Worm (Caenorhabditis elegans) whole organism, young adult: ENCODE data around the gene R04B5.7.

Experiments
- B0019.2 ChIP-seq: fragments of 200-800 bp; sonication (Bioruptor generic); conservative IDR thresholded peaks from 2 replicates; pipeline ENCODE4 v1.3.6; 2022; ENCODE audit warnings: missing genetic modification reagents, missing genetic modification characterization, missing compliant biosample characterization
- B0035.1 ChIP-seq: sonication (generic microtip); optimal IDR thresholded peaks from 2 replicates; lab custom pipeline; 2016; ENCODE audit warnings: missing genetic modification characterization, mild to moderate bottlenecking, missing compliant biosample characterization, missing genotype, missing genetic modification reagents
- B0336.3 ChIP-seq: fragments of 200-800 bp; sonication (Bioruptor generic); IDR thresholded peaks from 2 replicates; pipeline ENCODE4 v1.3.6; 2022; ENCODE audit warnings: missing genetic modification characterization, missing compliant biosample characterization
- F37B4.10 ChIP-seq: fragments of 200-800 bp; sonication (Bioruptor generic); IDR thresholded peaks from 2 replicates; pipeline ENCODE4 v1.3.6; 2022; ENCODE audit warnings: missing genetic modification characterization, missing compliant biosample characterization
- F52B5.7 ChIP-seq: sonication (generic microtip); optimal IDR thresholded peaks from 2 replicates; lab custom pipeline; 2016; ENCODE audit warnings: mild to moderate bottlenecking, missing genetic modification characterization, missing compliant biosample characterization
- K12H6.12 ChIP-seq: fragments of 200-800 bp; sonication (Bioruptor generic); optimal IDR thresholded peaks from 2 replicates; lab custom pipeline; 2018; ENCODE audit warnings: mild to moderate bottlenecking, missing genetic modification characterization, missing compliant biosample characterization
- T07F8.4 ChIP-seq: sonication (generic microtip); optimal IDR thresholded peaks from 2 replicates; lab custom pipeline; 2016; ENCODE audit warnings: mild to moderate bottlenecking, missing genetic modification characterization, moderate library complexity, missing compliant biosample characterization
- Y53F4B.3 ChIP-seq: fragments of 200-800 bp; sonication (Bioruptor generic); IDR thresholded peaks from 2 replicates; pipeline ENCODE4 v1.3.6; 2022; ENCODE audit warnings: missing genetic modification reagents, missing genetic modification characterization, missing compliant biosample characterization
- Y56A3A.18 ChIP-seq: fragments of 200-800 bp; sonication (Bioruptor generic); IDR thresholded peaks from 2 replicates; pipeline ENCODE4 v1.3.6; 2022; ENCODE audit warnings: missing genetic modification reagents, missing genetic modification characterization, missing compliant biosample characterization
- Y95B8A.8 ChIP-seq: fragments of 200-800 bp; sonication (Bioruptor generic); IDR thresholded peaks from 2 replicates; pipeline ENCODE4 v1.3.6; 2022; ENCODE audit warnings: missing genetic modification reagents, missing genetic modification characterization, missing compliant biosample characterization
- ZK185.1 ChIP-seq: sonication (generic microtip); optimal IDR thresholded peaks from 2 replicates; lab custom pipeline; 2016; ENCODE audit warnings: mild to moderate bottlenecking, missing genetic modification characterization, missing compliant biosample characterization; ENCODE audit not compliant: poor library complexity, severe bottlenecking
- aptf-2 ChIP-seq: fragments of 200-800 bp; sonication (Bioruptor generic); conservative IDR thresholded peaks from 2 replicates; pipeline ENCODE4 v1.3.6; 2022; ENCODE audit warnings: missing genetic modification reagents, missing genetic modification characterization, missing compliant biosample characterization
- atf-7 ChIP-seq: sonication (generic microtip); optimal IDR thresholded peaks from 2 replicates; lab custom pipeline; 2017; ENCODE audit warnings: mild to moderate bottlenecking, missing genetic modification characterization, missing compliant biosample characterization
- bed-1 ChIP-seq: fragments of 200-800 bp; sonication (Bioruptor generic); IDR thresholded peaks from 2 replicates; pipeline ENCODE4 v1.3.6; 2022; ENCODE audit warnings: missing genetic modification reagents, missing genetic modification characterization, missing compliant biosample characterization
- ceh-27 ChIP-seq: fragments of 200-800 bp; sonication (Bioruptor generic); optimal IDR thresholded peaks from 2 replicates; lab custom pipeline; 2018; ENCODE audit warnings: mild to moderate bottlenecking, missing genetic modification characterization, moderate library complexity, missing compliant biosample characterization
- ceh-40 ChIP-seq: fragments of 200-800 bp; sonication (Bioruptor generic); IDR thresholded peaks from 2 replicates; pipeline ENCODE4 v1.3.6; 2022; ENCODE audit warnings: missing genetic modification characterization, missing compliant biosample characterization
- ceh-91 ChIP-seq: fragments of 200-800 bp; sonication (Bioruptor generic); IDR thresholded peaks from 2 replicates; pipeline ENCODE4 v1.3.6; 2022; ENCODE audit warnings: missing genetic modification reagents, missing genetic modification characterization, missing compliant biosample characterization
- die-1 ChIP-seq: sonication (generic microtip); optimal IDR thresholded peaks from 2 replicates; lab custom pipeline; 2016; ENCODE audit warnings: missing genotype, mild to moderate bottlenecking, missing genetic modification characterization, missing compliant biosample characterization
- dox-1 ChIP-seq: fragments of 200-800 bp; sonication (Bioruptor generic); IDR thresholded peaks from 2 replicates; pipeline ENCODE4 v1.3.6; 2022; ENCODE audit warnings: missing genetic modification reagents, missing genetic modification characterization, missing compliant biosample characterization
- efl-1 ChIP-seq: fragments of 150-350 bp; optimal IDR thresholded peaks from 2 replicates; lab custom pipeline; 2014; ENCODE audit warnings: missing biosample characterization, missing genetic modification reagents, missing genetic modification characterization
- egl-18 ChIP-seq: fragments of 200-800 bp; sonication (Bioruptor generic); IDR thresholded peaks from 2 replicates; pipeline ENCODE4 v1.3.6; 2022; ENCODE audit warnings: missing genetic modification reagents, missing genetic modification characterization, missing compliant biosample characterization
- ekl-4 ChIP-seq: fragments of 200-800 bp; sonication (Bioruptor generic); IDR thresholded peaks from 2 replicates; pipeline ENCODE4 v1.3.6; 2022; ENCODE audit warnings: missing genetic modification reagents, missing genetic modification characterization, missing compliant biosample characterization
- fkh-3 ChIP-seq: sonication (generic microtip); optimal IDR thresholded peaks from 2 replicates; lab custom pipeline; 2016; ENCODE audit warnings: mild to moderate bottlenecking, missing genetic modification characterization, missing compliant biosample characterization
- gei-17 ChIP-seq: fragments of 200-800 bp; sonication (Bioruptor generic); optimal IDR thresholded peaks from 2 replicates; lab custom pipeline; 2018; ENCODE audit warnings: mild to moderate bottlenecking, missing genetic modification characterization, missing compliant biosample characterization
- hlh-12 ChIP-seq: sonication (generic microtip); optimal IDR thresholded peaks from 2 replicates; lab custom pipeline; 2016; ENCODE audit warnings: missing genetic modification characterization, missing compliant biosample characterization
- hmg-20 ChIP-seq: fragments of 200-800 bp; sonication (Bioruptor generic); IDR thresholded peaks from 2 replicates; pipeline ENCODE4 v1.3.6; 2022; ENCODE audit warnings: missing genetic modification reagents, missing genetic modification characterization, missing compliant biosample characterization
- lsl-1 ChIP-seq: fragments of 200-800 bp; sonication (Bioruptor generic); optimal IDR thresholded peaks from 2 replicates; lab custom pipeline; 2018; ENCODE audit warnings: mild to moderate bottlenecking, missing genetic modification characterization, moderate library complexity, missing compliant biosample characterization
- madf-3 ChIP-seq: fragments of 200-800 bp; sonication (Bioruptor generic); IDR thresholded peaks from 2 replicates; pipeline ENCODE4 v1.3.6; 2022; ENCODE audit warnings: missing genetic modification reagents, missing genetic modification characterization, missing compliant biosample characterization
- madf-6 ChIP-seq: fragments of 200-800 bp; sonication (Bioruptor generic); IDR thresholded peaks from 2 replicates; pipeline ENCODE4 v1.3.6; 2022; ENCODE audit warnings: missing genetic modification reagents, missing genetic modification characterization, missing compliant biosample characterization
- mcd-1 ChIP-seq: fragments of 200-800 bp; sonication (Bioruptor generic); IDR thresholded peaks from 2 replicates; pipeline ENCODE4 v1.3.6; 2022; ENCODE audit warnings: missing genetic modification reagents, missing genetic modification characterization, missing compliant biosample characterization
- nhr-27 ChIP-seq: fragments of 200-800 bp; sonication (Bioruptor generic); optimal IDR thresholded peaks from 2 replicates; lab custom pipeline; 2018; ENCODE audit warnings: mild to moderate bottlenecking, missing genetic modification characterization, moderate library complexity, missing compliant biosample characterization
- nhr-80 ChIP-seq: sonication (generic microtip); optimal IDR thresholded peaks from 2 replicates; lab custom pipeline; 2016; ENCODE audit warnings: missing genetic modification characterization, missing compliant biosample characterization
- pbrm-1 ChIP-seq: fragments of 200-800 bp; sonication (Bioruptor generic); IDR thresholded peaks from 2 replicates; pipeline ENCODE4 v1.3.6; 2022; ENCODE audit warnings: missing genetic modification reagents, missing genetic modification characterization, missing compliant biosample characterization
- rpc-1 ChIP-seq, 2 experiments: fragments of 150-350 bp in 1 of 2; sonication (generic microtip) in 1 of 2; optimal IDR thresholded peaks; 2 replicates each; lab custom pipeline; 2014 to 2018; ENCODE audit warnings: missing biosample characterization in 1 of 2, missing genetic modification characterization in 1 of 2, missing genetic modification reagents in 1 of 2, missing genotype in 1 of 2
- sea-2 ChIP-seq: fragments of 200-800 bp; sonication (Bioruptor generic); IDR thresholded peaks from 2 replicates; pipeline ENCODE4 v1.3.6; 2022; ENCODE audit warnings: missing genetic modification characterization, missing compliant biosample characterization
- snpc-1.3 ChIP-seq: sonication (generic microtip); optimal IDR thresholded peaks from 2 replicates; lab custom pipeline; 2017; ENCODE audit warnings: missing genetic modification characterization, mild to moderate bottlenecking, missing compliant biosample characterization, antibody characterized with exemption, moderate library complexity, missing genotype, missing genetic modification reagents; ENCODE audit not compliant: insufficient read depth
- sptf-2 ChIP-seq: fragments of 200-800 bp; sonication (Bioruptor generic); optimal IDR thresholded peaks from 2 replicates; lab custom pipeline; 2018; ENCODE audit warnings: mild to moderate bottlenecking, missing genetic modification characterization, missing compliant biosample characterization
- tbp1 ChIP-seq: fragments of 200-800 bp; sonication (Bioruptor generic); optimal IDR thresholded peaks from 2 replicates; lab custom pipeline; 2018; ENCODE audit warnings: mild to moderate bottlenecking, missing genetic modification characterization, missing compliant biosample characterization
- unc-130 ChIP-seq: sonication (generic microtip); optimal IDR thresholded peaks from 2 replicates; lab custom pipeline; 2016; ENCODE audit warnings: missing genetic modification reagents, missing genetic modification characterization, missing compliant biosample characterization
- unc-62 ChIP-seq: fragments of 150-350 bp; optimal IDR thresholded peaks from 2 replicates; lab custom pipeline; 2014; ENCODE audit warnings: missing biosample characterization, missing genetic modification reagents, missing genetic modification characterization
- xnd-1 ChIP-seq: sonication (generic microtip); optimal IDR thresholded peaks from 2 replicates; lab custom pipeline; 2016; ENCODE audit warnings: missing genotype, missing genetic modification reagents, missing genetic modification characterization, missing compliant biosample characterization
- zim-3 ChIP-seq: sonication (generic microtip); optimal IDR thresholded peaks from 2 replicates; lab custom pipeline; 2017; ENCODE audit warnings: mild to moderate bottlenecking, missing genetic modification characterization, moderate library complexity, missing compliant biosample characterization
- ztf-25 ChIP-seq: fragments of 200-800 bp; sonication (Bioruptor generic); IDR thresholded peaks from 2 replicates; pipeline ENCODE4 v1.3.6; 2022; ENCODE audit warnings: missing genetic modification reagents, missing genetic modification characterization, missing compliant biosample characterization
- ztf-26 ChIP-seq: sonication (generic microtip); optimal IDR thresholded peaks from 2 replicates; lab custom pipeline; 2017; ENCODE audit warnings: missing genetic modification characterization, missing compliant biosample characterization
- ztf-28 ChIP-seq: fragments of 200-800 bp; sonication (Bioruptor generic); IDR thresholded peaks from 2 replicates; pipeline ENCODE4 v1.3.6; 2022; ENCODE audit warnings: missing genetic modification reagents, missing genetic modification characterization, missing compliant biosample characterization
- ztf-3 ChIP-seq: fragments of 200-800 bp; sonication (Bioruptor generic); optimal IDR thresholded peaks from 2 replicates; lab custom pipeline; 2018; ENCODE audit warnings: mild to moderate bottlenecking, missing genetic modification characterization, missing compliant biosample characterization
- ztf-6 ChIP-seq: fragments of 200-800 bp; sonication (Bioruptor generic); IDR thresholded peaks from 2 replicates; pipeline ENCODE4 v1.3.6; 2022; ENCODE audit warnings: missing genetic modification reagents, missing genetic modification characterization, missing compliant biosample characterization

The R04B5.7 gene

DNA sequence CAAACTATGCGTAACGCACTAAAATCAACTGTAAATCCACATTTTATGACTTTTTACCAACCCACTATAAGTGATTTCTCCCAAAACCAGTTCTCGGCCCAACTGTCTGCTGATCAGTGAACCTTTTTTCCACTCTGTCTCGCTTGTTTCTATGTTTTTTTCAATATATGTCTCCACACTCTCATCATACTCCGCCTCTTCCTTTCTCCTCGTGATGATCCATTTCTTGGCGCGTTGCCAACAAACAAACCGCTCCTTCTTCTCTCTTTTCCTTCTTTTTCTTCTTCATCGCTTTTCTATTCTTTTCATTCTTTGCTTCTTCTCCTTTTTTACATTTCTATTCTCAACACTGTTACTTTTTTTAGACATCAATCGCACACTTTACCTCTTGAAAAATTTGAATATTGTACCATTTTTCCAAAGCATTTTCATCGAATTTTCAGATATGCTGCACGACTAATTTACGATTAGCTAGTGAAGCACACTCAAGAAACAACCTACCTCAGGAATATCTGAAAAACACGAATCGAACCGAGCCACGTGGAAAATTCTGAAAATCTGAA lies 47.0 kb downstream of the R04B5.7 start, which contains the start of gene T06E8.8 (continued):
- TF ChIP-seq Y53F4B.3 (GFP tag; lab: Robert Waterston, UW) (no peak), ZK185.1 (no peak), ztf-25 (GFP tag; lab: Robert Waterston, UW) (no peak), sea-2 (GFP tag; lab: Robert Waterston, UW) (no peak), ceh-40 (GFP tag; lab: Robert Waterston, UW) (no peak), die-1 (tag; lab: Kevin White, UChicago) (no peak), madf-6 (GFP tag; lab: Robert Waterston, UW) (no peak), pbrm-1 (no peak), ceh-27 (GFP tag; lab: Kevin White, UChicago) (peak; percentile 25), Y95B8A.8 (GFP tag; lab: Robert Waterston, UW) (no peak), ceh-91 (GFP tag; lab: Robert Waterston, UW) (no peak), hlh-12 (tag; lab: Kevin White, UChicago) (no peak), gei-17 (GFP tag; lab: Kevin White, UChicago) (no peak), xnd-1 (tag; lab: Kevin White, UChicago) (no peak), efl-1 (no peak), egl-18 (GFP tag; lab: Robert Waterston, UW) (no peak), rpc-1 (optimal IDR thresholded peaks at IDR 0.05; lab: Kevin White, UChicago) (no peak), rpc-1 (tag; optimal IDR thresholded peaks at IDR 0.05; lab: Kevin White, UChicago) (no peak), atf-7 (tag; lab: Kevin White, UChicago) (no peak), unc-130 (GFP tag; lab: Kevin White, UChicago) (no peak), hmg-20 (GFP tag; lab: Robert Waterston, UW) (no peak), bed-1 (GFP tag; lab: Robert Waterston, UW) (no peak), ekl-4 (GFP tag; lab: Robert Waterston, UW) (no peak), B0019.2 (GFP tag; lab: Robert Waterston, UW) (no peak), ztf-26 (tag; lab: Kevin White, UChicago) (peak; percentile 53), ztf-3 (GFP tag; lab: Kevin White, UChicago) (no peak), nhr-27 (tag; lab: Kevin White, UChicago) (no peak), fkh-3 (tag; lab: Kevin White, UChicago) (no peak), lsl-1 (GFP tag; lab: Kevin White, UChicago) (no peak), F52B5.7 (tag; lab: Kevin White, UChicago) (no peak), sptf-2 (GFP tag; lab: Kevin White, UChicago) (no peak), T07F8.4 (no peak)
- TF ChIP-seq, all 124 proteins: peak for 12

DNA sequence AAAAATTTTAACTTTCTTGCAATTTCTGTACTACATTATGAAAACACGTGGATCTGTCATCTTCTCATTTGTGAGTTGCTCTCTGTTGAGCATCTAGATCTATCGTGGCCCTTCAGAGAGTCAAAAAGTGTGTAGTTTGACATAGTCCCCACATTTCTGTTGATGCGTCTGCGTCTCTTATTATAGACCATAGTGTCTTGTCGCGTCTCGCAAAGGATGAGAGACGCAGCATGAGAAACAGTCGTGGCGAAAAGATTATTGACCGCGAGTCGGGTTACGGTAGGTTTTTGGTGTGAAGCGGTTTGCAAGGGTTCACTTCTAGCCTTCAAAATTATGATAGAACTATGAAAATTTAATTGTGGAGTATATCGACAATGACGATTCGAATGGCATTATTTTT lies 48.1 kb downstream of the R04B5.7 start:
- TF ChIP-seq Y56A3A.18 (no peak), unc-62 (GFP tag; lab: Kevin White, UChicago) (peak; percentile 6), aptf-2 (no peak), B0035.1 (no peak), nhr-27 (tag; lab: Kevin White, UChicago) (no peak), snpc-1.3 (tag; lab: Kevin White, UChicago) (no peak), B0336.3 (GFP tag; lab: Robert Waterston, UW) (no peak), dox-1 (GFP tag; lab: Robert Waterston, UW) (peak; percentile 36; the same call in 1 of the 2 replicates), K12H6.12 (tag; lab: Kevin White, UChicago) (peak; percentile 53), ztf-28 (GFP tag; lab: Robert Waterston, UW) (no peak), F37B4.10 (GFP tag; lab: Robert Waterston, UW) (no peak), mcd-1 (GFP tag; lab: Robert Waterston, UW) (peak; percentile 35; the same call in 1 of the 2 replicates), tbp1 (peak; percentile 21), rpc-1 (optimal IDR thresholded peaks at IDR 0.05; lab: Kevin White, UChicago) (no peak), rpc-1 (tag; optimal IDR thresholded peaks at IDR 0.05; lab: Kevin White, UChicago) (no peak), zim-3 (tag; lab: Kevin White, UChicago) (no peak), ekl-4 (GFP tag; lab: Robert Waterston, UW) (no peak), ztf-6 (GFP tag; lab: Robert Waterston, UW) (no peak), madf-3 (GFP tag; lab: Robert Waterston, UW) (no peak), die-1 (tag; lab: Kevin White, UChicago) (no peak), ztf-3 (GFP tag; lab: Kevin White, UChicago) (no peak), nhr-80 (tag; lab: Kevin White, UChicago) (no peak)
